Worm (Caenorhabditis elegans) whole organism, L2 larva: ENCODE measurements around the gene grk-2.

Source experiments
- C34F6.9 ChIP-seq: fragments of 150-350 bp; optimal IDR thresholded peaks from 2 replicates; lab custom pipeline; 2014; ENCODE audit warnings: missing biosample characterization, missing genetic modification characterization
- F13H6.1 ChIP-seq: sonication (generic microtip); optimal IDR thresholded peaks from 2 replicates; lab custom pipeline; 2016; ENCODE audit warnings: missing genetic modification characterization, missing compliant biosample characterization
- Y55F3AM.14 ChIP-seq: fragments of 200-800 bp; sonication (Bioruptor generic); optimal IDR thresholded peaks from 2 replicates; lab custom pipeline; 2018; ENCODE audit warnings: mild to moderate bottlenecking, missing genetic modification characterization, missing compliant biosample characterization
- ZK546.5 ChIP-seq: sonication (generic microtip); optimal IDR thresholded peaks from 2 replicates; lab custom pipeline; 2017; ENCODE audit warnings: missing biosample characterization, missing genetic modification characterization
- aly-2 ChIP-seq: fragments of 150-350 bp; optimal IDR thresholded peaks from 2 replicates; lab custom pipeline; 2014; ENCODE audit warnings: missing biosample characterization, missing genetic modification characterization
- ama-1 ChIP-seq: fragments of 150-350 bp; optimal IDR thresholded peaks from 2 replicates; lab custom pipeline; 2018; ENCODE audit warnings: inconsistent platforms
- blmp-1 ChIP-seq: sonication (generic microtip); optimal IDR thresholded peaks from 2 replicates; lab custom pipeline; 2017; ENCODE audit warnings: missing genetic modification characterization, mild to moderate bottlenecking, missing compliant biosample characterization, antibody characterized with exemption, moderate library complexity; ENCODE audit not compliant: insufficient read depth
- ceh-16 ChIP-seq: fragments of 150-350 bp; optimal IDR thresholded peaks from 2 replicates; lab custom pipeline; 2014; ENCODE audit warnings: missing biosample characterization, missing genetic modification characterization
- ceh-82 ChIP-seq: fragments of 150-350 bp; optimal IDR thresholded peaks from 2 replicates; lab custom pipeline; 2014; ENCODE audit warnings: missing biosample characterization, missing genetic modification characterization
- crh-2 ChIP-seq: sonication (generic microtip); optimal IDR thresholded peaks from 2 replicates; lab custom pipeline; 2017; ENCODE audit warnings: missing biosample characterization, missing genetic modification characterization
- dmd-4 ChIP-seq: sonication (generic microtip); optimal IDR thresholded peaks from 2 replicates; lab custom pipeline; 2017; ENCODE audit warnings: missing biosample characterization, missing genetic modification characterization
- egl-27 ChIP-seq: sonication (generic microtip); optimal IDR thresholded peaks from 3 replicates; lab custom pipeline; 2017; ENCODE audit warnings: missing biosample characterization, missing genetic modification reagents, missing genetic modification characterization
- elt-1 ChIP-seq: fragments of 150-350 bp; optimal IDR thresholded peaks from 2 replicates; lab custom pipeline; 2014; ENCODE audit warnings: missing biosample characterization, missing genetic modification characterization
- fos-1 ChIP-seq: fragments of 150-350 bp; optimal IDR thresholded peaks from 2 replicates; lab custom pipeline; 2014; ENCODE audit warnings: missing biosample characterization, missing genetic modification characterization
- gmeb-1 ChIP-seq: fragments of 150-350 bp; optimal IDR thresholded peaks from 2 replicates; lab custom pipeline; 2014; ENCODE audit warnings: missing biosample characterization, missing genetic modification characterization
- lin-11 ChIP-seq: fragments of 150-350 bp; sonication (generic microtip); optimal IDR thresholded peaks from 2 replicates; lab custom pipeline; 2014; ENCODE audit warnings: missing biosample characterization, missing genetic modification characterization, inconsistent platforms, mixed read lengths
- lin-13 ChIP-seq: fragments of 150-350 bp; optimal IDR thresholded peaks from 2 replicates; lab custom pipeline; 2014; ENCODE audit warnings: missing biosample characterization, missing genetic modification reagents, missing genetic modification characterization
- lin-39 ChIP-seq: fragments of 150-350 bp; optimal IDR thresholded peaks from 2 replicates; lab custom pipeline; 2014; ENCODE audit warnings: missing biosample characterization, missing genetic modification reagents, missing genetic modification characterization
- lsy-2 ChIP-seq, 2 experiments: fragments of 150-350 bp in 1 of 2; sonication (generic microtip) in 1 of 2; optimal IDR thresholded peaks; 2 replicates each; lab custom pipeline; 2014 to 2017; ENCODE audit warnings: missing biosample characterization in 2 of 2, missing genetic modification characterization in 2 of 2
- mab-5 ChIP-seq: fragments of 150-350 bp; optimal IDR thresholded peaks from 2 replicates; lab custom pipeline; 2014; ENCODE audit warnings: missing biosample characterization, missing genetic modification characterization
- mbf-1 ChIP-seq: sonication (generic microtip); optimal IDR thresholded peaks from 2 replicates; lab custom pipeline; 2017; ENCODE audit warnings: missing biosample characterization, missing genetic modification characterization
- mdl-1 ChIP-seq, 2 experiments: fragments of 150-350 bp in 1 of 2; sonication (generic microtip) in 1 of 2; optimal IDR thresholded peaks; 2 replicates each; lab custom pipeline; 2017; ENCODE audit warnings: missing biosample characterization in 2 of 2, missing genetic modification characterization in 2 of 2
- nhr-11 ChIP-seq: fragments of 150-350 bp; optimal IDR thresholded peaks from 2 replicates; lab custom pipeline; 2014; ENCODE audit warnings: missing biosample characterization, missing genetic modification characterization
- nhr-12 ChIP-seq: fragments of 150-350 bp; optimal IDR thresholded peaks from 2 replicates; lab custom pipeline; 2014; ENCODE audit warnings: missing biosample characterization, missing genetic modification characterization
- nhr-23 ChIP-seq: fragments of 150-350 bp; optimal IDR thresholded peaks from 2 replicates; lab custom pipeline; 2014; ENCODE audit warnings: missing biosample characterization, missing genetic modification reagents, missing genetic modification characterization
- nhr-237 ChIP-seq: fragments of 150-350 bp; optimal IDR thresholded peaks from 2 replicates; lab custom pipeline; 2014; ENCODE audit warnings: missing biosample characterization, missing genetic modification characterization
- nhr-25 ChIP-seq: fragments of 150-350 bp; sonication (generic microtip); optimal IDR thresholded peaks from 3 replicates; lab custom pipeline; 2014; ENCODE audit warnings: missing biosample characterization, missing genetic modification characterization
- nhr-6 ChIP-seq: fragments of 150-350 bp; optimal IDR thresholded peaks from 2 replicates; lab custom pipeline; 2014; ENCODE audit warnings: missing biosample characterization, missing genetic modification characterization
- nhr-77 ChIP-seq: fragments of 150-350 bp; optimal IDR thresholded peaks from 2 replicates; lab custom pipeline; 2014; ENCODE audit warnings: missing biosample characterization, missing genetic modification characterization
- peb-1 ChIP-seq: fragments of 150-350 bp; optimal IDR thresholded peaks from 2 replicates; lab custom pipeline; 2014; ENCODE audit warnings: missing biosample characterization, missing genetic modification characterization
- sem-4 ChIP-seq: fragments of 150-350 bp; optimal IDR thresholded peaks from 2 replicates; lab custom pipeline; 2014; ENCODE audit warnings: missing biosample characterization, missing genetic modification reagents, missing genetic modification characterization
- skn-1 ChIP-seq: sonication (generic microtip); optimal IDR thresholded peaks from 2 replicates; lab custom pipeline; 2017; ENCODE audit warnings: missing biosample characterization, missing genetic modification characterization
- sma-3 ChIP-seq: sonication (generic microtip); optimal IDR thresholded peaks from 2 replicates; lab custom pipeline; 2016; ENCODE audit warnings: missing genetic modification reagents, missing genetic modification characterization, missing compliant biosample characterization
- snpc-4 ChIP-seq: fragments of 150-350 bp; optimal IDR thresholded peaks from 2 replicates; lab custom pipeline; 2014; ENCODE audit warnings: missing biosample characterization, missing genetic modification characterization
- unc-39 ChIP-seq: fragments of 150-350 bp; optimal IDR thresholded peaks from 2 replicates; lab custom pipeline; 2014; ENCODE audit warnings: missing biosample characterization, missing genetic modification characterization
- unc-55 ChIP-seq: fragments of 150-350 bp; sonication (generic microtip); optimal IDR thresholded peaks from 3 replicates; lab custom pipeline; 2014; ENCODE audit warnings: missing biosample characterization, missing genetic modification reagents, missing genetic modification characterization
- unc-62 ChIP-seq: fragments of 150-350 bp; optimal IDR thresholded peaks from 2 replicates; lab custom pipeline; 2014; ENCODE audit warnings: missing biosample characterization, missing genetic modification reagents, missing genetic modification characterization
- zag-1 ChIP-seq: fragments of 150-350 bp; optimal IDR thresholded peaks from 2 replicates; lab custom pipeline; 2014; ENCODE audit warnings: missing biosample characterization, missing genetic modification characterization
- ztf-1 ChIP-seq: fragments of 200-800 bp; sonication (Bioruptor generic); conservative IDR thresholded peaks from 2 replicates; pipeline ENCODE4 v1.3.6; 2022; ENCODE audit warnings: missing genetic modification characterization, missing compliant biosample characterization
- ztf-11 ChIP-seq: sonication (generic microtip); optimal IDR thresholded peaks from 2 replicates; lab custom pipeline; 2017; ENCODE audit warnings: missing biosample characterization, missing genetic modification characterization
- ztf-4 ChIP-seq: fragments of 150-350 bp; optimal IDR thresholded peaks from 2 replicates; lab custom pipeline; 2014; ENCODE audit warnings: missing biosample characterization, missing genetic modification characterization

Gene grk-2

DNA sequence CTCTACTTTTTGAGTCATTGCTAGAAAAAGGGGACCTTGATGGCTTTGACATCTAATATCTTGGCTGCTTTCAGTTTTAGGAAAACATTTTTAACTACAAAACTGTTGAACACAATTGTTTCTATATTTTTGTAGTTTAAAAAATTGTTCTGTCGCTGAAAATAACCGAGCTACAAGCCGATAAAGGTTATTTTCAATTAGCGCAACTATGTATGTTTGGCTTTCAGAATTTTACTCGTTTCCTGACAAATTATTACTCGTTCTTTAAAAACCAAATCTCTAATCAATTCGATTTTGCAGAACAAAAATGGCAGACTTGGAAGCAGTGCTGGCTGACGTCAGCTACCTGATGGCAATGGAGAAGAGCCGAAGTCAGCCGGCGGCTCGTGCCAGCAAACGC, at the start of gene grk-2:
Gene grk-2 (plus strand): TSS at position 301 of the 400 bp plus-strand sequence.
- no peak for TF ChIP-seq nhr-77
- TF ChIP-seq ZK546.5, result no peak
- TF ChIP-seq sem-4 (tag; lab: Kevin White, UChicago), result no peak
- no peak for TF ChIP-seq lin-13 (GFP tag; lab: Kevin White, UChicago)
- TF ChIP-seq ztf-4, result no peak
- TF ChIP-seq C34F6.9 (tag; lab: Kevin White, UChicago), result no peak
- TF ChIP-seq lsy-2 (tag; optimal IDR thresholded peaks at IDR 0.05; lab: Kevin White, UChicago), result no peak
- no peak for TF ChIP-seq ceh-16
- TF ChIP-seq aly-2, result no peak
- TF ChIP-seq Y55F3AM.14, result no peak
- no peak for TF ChIP-seq unc-62 (GFP tag; lab: Kevin White, UChicago)
- no peak for TF ChIP-seq peb-1 (tag; lab: Kevin White, UChicago)
- no peak for TF ChIP-seq nhr-23 (tag; lab: Kevin White, UChicago)
- no peak for TF ChIP-seq mdl-1 (tag; optimal IDR thresholded peaks at IDR 0.05; lab: Kevin White, UChicago)
- no peak for TF ChIP-seq sma-3 (GFP tag; lab: Kevin White, UChicago)

DNA sequence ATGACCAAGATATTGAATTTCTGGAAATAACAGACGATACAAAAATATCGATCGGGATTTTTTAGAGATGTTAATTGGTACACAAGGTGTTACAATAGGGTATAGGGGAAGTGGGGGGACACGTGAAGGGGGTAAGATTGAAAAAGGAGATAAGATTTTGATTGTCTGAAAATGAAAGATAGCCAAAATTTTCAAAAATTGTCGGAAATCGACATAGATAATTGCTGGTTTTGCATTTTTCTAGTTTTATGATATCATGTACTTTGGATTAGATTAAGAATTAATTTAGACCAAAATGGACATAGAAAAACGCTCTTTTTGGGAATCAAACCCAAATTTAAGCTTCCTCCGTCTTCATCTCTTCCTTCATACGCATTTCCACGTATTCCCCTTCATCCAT, 48.1 kb upstream of the grk-2 start, which contains the start of gene T19C3.5:
Gene T19C3.5 (minus strand): TSS at position 101 of the 400 bp plus-strand sequence.
- no peak for TF ChIP-seq nhr-12 (tag; lab: Kevin White, UChicago)
- TF ChIP-seq lin-13 (GFP tag; lab: Kevin White, UChicago), result no peak
- no peak for TF ChIP-seq ztf-1
- TF ChIP-seq nhr-6 (tag; lab: Kevin White, UChicago), result no peak
- TF ChIP-seq ceh-82, result no peak
- TF ChIP-seq lin-11 (tag; lab: Kevin White, UChicago), result no peak
- TF ChIP-seq ztf-4, result no peak
- no peak for TF ChIP-seq unc-39 (tag; lab: Kevin White, UChicago)
- no peak for TF ChIP-seq dmd-4 (tag; lab: Kevin White, UChicago)
- TF ChIP-seq sem-4 (tag; lab: Kevin White, UChicago), result no peak
- TF ChIP-seq snpc-4 (tag; lab: Kevin White, UChicago), result no peak
- no peak for TF ChIP-seq C34F6.9 (tag; lab: Kevin White, UChicago)
- TF ChIP-seq ama-1 (lab: Kevin White, UChicago), result no peak
- TF ChIP-seq blmp-1 (tag; lab: Kevin White, UChicago), result no peak
- no peak for TF ChIP-seq gmeb-1 (tag; lab: Kevin White, UChicago)
- no peak for TF ChIP-seq skn-1 (tag; lab: Kevin White, UChicago)
- TF ChIP-seq zag-1 (tag; lab: Kevin White, UChicago), result no peak
- TF ChIP-seq lsy-2 (tag; optimal IDR thresholded peaks at IDR 0.05; lab: Kevin White, UChicago), result no peak
- TF ChIP-seq mab-5 (tag; lab: Kevin White, UChicago), result no peak
- no peak for TF ChIP-seq nhr-237 (tag; lab: Kevin White, UChicago)

DNA sequence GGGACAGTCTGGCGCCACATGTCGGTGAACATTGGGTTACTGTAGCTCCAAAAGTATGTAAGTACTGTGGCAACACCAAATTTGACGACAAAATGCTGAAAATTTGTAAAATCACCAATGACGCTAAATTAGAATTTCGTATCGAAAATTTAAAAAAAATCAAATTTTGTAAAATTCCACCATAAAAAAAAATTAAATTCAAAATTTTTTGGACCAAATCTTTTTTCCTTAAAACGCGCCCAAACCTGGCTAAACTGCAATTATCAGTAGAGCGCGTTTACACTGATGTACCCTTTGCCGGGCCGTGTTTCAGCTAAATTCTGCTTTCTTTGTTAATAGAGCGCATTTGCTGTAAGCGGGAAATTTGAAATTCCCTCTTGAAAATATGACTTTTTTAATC, 44.5 kb upstream of the grk-2 start, which contains the start of gene T19C3.6:
Gene T19C3.6 (minus strand): TSS at position 101 of the 400 bp plus-strand sequence.
- TF ChIP-seq peb-1 (tag; lab: Kevin White, UChicago) (no peak), ZK546.5 (no peak), nhr-12 (tag; lab: Kevin White, UChicago) (no peak), lin-13 (GFP tag; lab: Kevin White, UChicago) (no peak), nhr-25 (tag; lab: Kevin White, UChicago) (no peak), fos-1 (no peak), nhr-6 (tag; lab: Kevin White, UChicago) (no peak), sem-4 (tag; lab: Kevin White, UChicago) (no peak), egl-27 (tag; lab: Kevin White, UChicago) (no peak), blmp-1 (tag; lab: Kevin White, UChicago) (no peak)

DNA sequence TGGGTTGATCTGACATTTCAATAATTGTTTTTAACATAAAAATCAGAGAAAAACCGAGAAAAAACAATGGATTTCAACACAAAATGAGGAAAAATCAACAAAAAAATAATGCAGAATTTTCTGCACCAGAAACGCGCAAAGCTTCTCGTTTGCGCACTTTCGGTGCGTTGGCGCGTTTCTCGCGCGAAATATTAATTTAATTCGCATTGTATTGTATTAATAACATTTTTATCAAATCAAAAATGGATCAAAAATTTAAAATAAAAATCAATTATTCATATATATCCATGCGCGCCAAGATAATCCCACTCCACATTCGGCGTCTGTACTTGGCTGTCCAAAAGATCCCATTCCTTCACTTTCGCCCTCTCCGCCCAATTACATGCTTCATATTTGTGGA, 41.3 kb upstream of the grk-2 start, which contains the start of gene fem-2:
Gene fem-2 (minus strand): TSS at position 9 of the 400 bp plus-strand sequence.
- no peak for TF ChIP-seq ztf-11 (tag; lab: Kevin White, UChicago)
- peak; percentile 70 for TF ChIP-seq C34F6.9 (tag; lab: Kevin White, UChicago)
- TF ChIP-seq Y55F3AM.14, result no peak
- TF ChIP-seq unc-55 (GFP tag; lab: Kevin White, UChicago), result peak; percentile 41
- peak; percentile 13 for TF ChIP-seq nhr-25 (tag; lab: Kevin White, UChicago)
- no peak for TF ChIP-seq mbf-1 (tag; lab: Kevin White, UChicago)
- no peak for TF ChIP-seq nhr-77
- no peak for TF ChIP-seq ceh-82
- no peak for TF ChIP-seq elt-1
- TF ChIP-seq lsy-2 (tag; optimal IDR thresholded peaks at IDR 0.05; lab: Kevin White, UChicago), result peak; percentile 42 to 44
- TF ChIP-seq crh-2 (tag; lab: Kevin White, UChicago), result peak; percentile 18
- no peak for TF ChIP-seq ztf-1
- TF ChIP-seq nhr-6 (tag; lab: Kevin White, UChicago), result no peak
- no peak for TF ChIP-seq fos-1
- TF ChIP-seq gmeb-1 (tag; lab: Kevin White, UChicago), result peak; percentile 33
- TF ChIP-seq lin-11 (tag; lab: Kevin White, UChicago), result no peak
- no peak for TF ChIP-seq lin-39
- TF ChIP-seq ama-1 (lab: Kevin White, UChicago), result no peak
- no peak for TF ChIP-seq zag-1 (tag; lab: Kevin White, UChicago)
- TF ChIP-seq ZK546.5, result no peak
- TF ChIP-seq F13H6.1 (tag; lab: Kevin White, UChicago), result no peak
- no peak for TF ChIP-seq nhr-11 (tag; lab: Kevin White, UChicago)
- no peak for TF ChIP-seq unc-62 (GFP tag; lab: Kevin White, UChicago)
- TF ChIP-seq blmp-1 (tag; lab: Kevin White, UChicago), result no peak
- TF ChIP-seq peb-1 (tag; lab: Kevin White, UChicago), result no peak
- TF ChIP-seq skn-1 (tag; lab: Kevin White, UChicago), result no peak
- no peak for TF ChIP-seq sem-4 (tag; lab: Kevin White, UChicago)
- TF ChIP-seq ceh-16, result no peak
- TF ChIP-seq egl-27 (tag; lab: Kevin White, UChicago), result no peak
- no peak for TF ChIP-seq mdl-1 (tag; optimal IDR thresholded peaks at IDR 0.05; lab: Kevin White, UChicago)
- TF ChIP-seq unc-39 (tag; lab: Kevin White, UChicago), result no peak
